Worm (Caenorhabditis elegans): ENCODE results near the gene F02C12.3.

DNA sequence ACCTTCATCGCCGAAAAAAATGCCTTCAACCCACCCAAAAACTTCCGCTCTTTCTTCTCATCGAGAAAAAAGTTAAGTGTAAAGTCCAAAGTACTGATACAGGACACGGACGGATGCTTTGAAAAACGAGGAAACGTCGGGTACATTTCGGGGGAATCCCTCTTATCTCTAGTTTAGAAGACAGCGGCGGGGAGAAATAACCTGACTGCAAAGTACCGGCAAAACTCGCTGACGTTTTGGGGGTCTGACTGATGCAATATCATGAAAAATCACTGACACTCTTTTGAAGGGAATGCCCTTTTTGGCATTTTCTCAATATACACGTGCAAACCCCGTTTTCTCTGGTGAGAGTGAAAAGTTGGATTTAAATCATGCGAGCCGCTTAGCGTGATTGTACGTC is 40.3 kb upstream of the F02C12.3 start:
- TF ChIP-seq him-1 (tag; optimal IDR thresholded peaks at IDR 0.05) = no peak
- no peak for TF ChIP-seq dao-5 (tag; optimal IDR thresholded peaks at IDR 0.05)
